Worm (Caenorhabditis elegans) whole organism, L2 larva: ENCODE measurements around the gene sra-1.

Experiments
- ama-1 ChIP-seq: fragments of 150-350 bp; optimal IDR thresholded peaks from 2 replicates; lab custom pipeline; 2018; ENCODE audit warnings: inconsistent platforms
- ceh-16 ChIP-seq: fragments of 150-350 bp; optimal IDR thresholded peaks from 2 replicates; lab custom pipeline; 2014; ENCODE audit warnings: missing biosample characterization, missing genetic modification characterization
- ceh-82 ChIP-seq: fragments of 150-350 bp; optimal IDR thresholded peaks from 2 replicates; lab custom pipeline; 2014; ENCODE audit warnings: missing biosample characterization, missing genetic modification characterization
- lin-11 ChIP-seq: fragments of 150-350 bp; sonication (generic microtip); optimal IDR thresholded peaks from 2 replicates; lab custom pipeline; 2014; ENCODE audit warnings: missing biosample characterization, missing genetic modification characterization, inconsistent platforms, mixed read lengths
- lin-13 ChIP-seq: fragments of 150-350 bp; optimal IDR thresholded peaks from 2 replicates; lab custom pipeline; 2014; ENCODE audit warnings: missing biosample characterization, missing genetic modification reagents, missing genetic modification characterization
- lin-39 ChIP-seq: fragments of 150-350 bp; optimal IDR thresholded peaks from 2 replicates; lab custom pipeline; 2014; ENCODE audit warnings: missing biosample characterization, missing genetic modification reagents, missing genetic modification characterization
- lsy-2 ChIP-seq, 2 experiments: fragments of 150-350 bp in 1 of 2; sonication (generic microtip) in 1 of 2; optimal IDR thresholded peaks; 2 replicates each; lab custom pipeline; 2014 to 2017; ENCODE audit warnings: missing biosample characterization in 2 of 2, missing genetic modification characterization in 2 of 2
- nhr-237 ChIP-seq: fragments of 150-350 bp; optimal IDR thresholded peaks from 2 replicates; lab custom pipeline; 2014; ENCODE audit warnings: missing biosample characterization, missing genetic modification characterization
- nhr-25 ChIP-seq: fragments of 150-350 bp; sonication (generic microtip); optimal IDR thresholded peaks from 3 replicates; lab custom pipeline; 2014; ENCODE audit warnings: missing biosample characterization, missing genetic modification characterization
- nhr-77 ChIP-seq: fragments of 150-350 bp; optimal IDR thresholded peaks from 2 replicates; lab custom pipeline; 2014; ENCODE audit warnings: missing biosample characterization, missing genetic modification characterization
- peb-1 ChIP-seq: fragments of 150-350 bp; optimal IDR thresholded peaks from 2 replicates; lab custom pipeline; 2014; ENCODE audit warnings: missing biosample characterization, missing genetic modification characterization
- snpc-4 ChIP-seq: fragments of 150-350 bp; optimal IDR thresholded peaks from 2 replicates; lab custom pipeline; 2014; ENCODE audit warnings: missing biosample characterization, missing genetic modification characterization
- unc-39 ChIP-seq: fragments of 150-350 bp; optimal IDR thresholded peaks from 2 replicates; lab custom pipeline; 2014; ENCODE audit warnings: missing biosample characterization, missing genetic modification characterization
- zag-1 ChIP-seq: fragments of 150-350 bp; optimal IDR thresholded peaks from 2 replicates; lab custom pipeline; 2014; ENCODE audit warnings: missing biosample characterization, missing genetic modification characterization

ce11 chrII:9491045-9491444 is 30.4 kb downstream of the sra-1 start:
- TF ChIP-seq zag-1 (tag; lab: Kevin White, UChicago) (no peak), lin-11 (tag; lab: Kevin White, UChicago) (no peak), nhr-237 (tag; lab: Kevin White, UChicago) (no peak), unc-39 (tag; lab: Kevin White, UChicago) (no peak), ceh-82 (tag; lab: Kevin White, UChicago) (no peak), lsy-2 (tag; optimal IDR thresholded peaks at IDR 0.05; lab: Kevin White, UChicago) (no peak), lin-39 (no peak), lin-13 (GFP tag; lab: Kevin White, UChicago) (no peak), nhr-25 (tag; lab: Kevin White, UChicago) (no peak), ceh-16 (tag; lab: Kevin White, UChicago) (no peak), peb-1 (tag; lab: Kevin White, UChicago) (no peak), ama-1 (no peak), snpc-4 (tag; lab: Kevin White, UChicago) (no peak), nhr-77 (tag; lab: Kevin White, UChicago) (no peak)
